Worm (Caenorhabditis elegans) whole organism, midembryonic: Measurements from ENCODE around the gene F52H2.1.

Experiments
- T22C8.4 ChIP-seq: fragments of 200-800 bp; sonication (Bioruptor generic); IDR thresholded peaks from 2 replicates; pipeline ENCODE4 v1.3.6; 2022; ENCODE audit warnings: missing genetic modification characterization, missing compliant biosample characterization
- cog-1 ChIP-seq: sonication (generic microtip); optimal IDR thresholded peaks from 2 replicates; lab custom pipeline; 2016; ENCODE audit warnings: missing genetic modification characterization, missing compliant biosample characterization
- flt-1 ChIP-seq: fragments of 200-800 bp; sonication (Bioruptor generic); IDR thresholded peaks from 2 replicates; pipeline ENCODE4 v1.3.6; 2022; ENCODE audit warnings: missing genetic modification characterization, missing compliant biosample characterization
- klf-2 ChIP-seq: fragments of 200-800 bp; sonication (Bioruptor generic); conservative IDR thresholded peaks from 2 replicates; pipeline ENCODE4 v1.3.6; 2022; ENCODE audit warnings: missing genetic modification reagents, missing genetic modification characterization, missing compliant biosample characterization
- med-1 ChIP-seq: sonication (generic microtip); optimal IDR thresholded peaks from 2 replicates; lab custom pipeline; 2017; ENCODE audit warnings: missing genetic modification characterization, mild to moderate bottlenecking, missing compliant biosample characterization, antibody characterized with exemption, missing genetic modification reagents; ENCODE audit not compliant: insufficient read depth
- ref-1 ChIP-seq: fragments of 200-800 bp; sonication (Bioruptor generic); conservative IDR thresholded peaks from 2 replicates; pipeline ENCODE4 v1.3.6; 2022; ENCODE audit warnings: missing genetic modification reagents, missing genetic modification characterization, missing compliant biosample characterization
- tab-1 ChIP-seq: fragments of 200-800 bp; sonication (Bioruptor generic); IDR thresholded peaks from 2 replicates; pipeline ENCODE4 v1.3.6; 2022; ENCODE audit warnings: missing genetic modification characterization, missing compliant biosample characterization
- ztf-23 ChIP-seq: fragments of 200-800 bp; sonication (Bioruptor generic); IDR thresholded peaks from 2 replicates; pipeline ENCODE4 v1.3.6; 2022; ENCODE audit warnings: missing genetic modification reagents, missing genetic modification characterization, missing compliant biosample characterization
- ztf-29 ChIP-seq: fragments of 200-800 bp; sonication (Bioruptor generic); IDR thresholded peaks from 2 replicates; pipeline ENCODE4 v1.3.6; 2022; ENCODE audit warnings: missing genetic modification reagents, missing genetic modification characterization, missing compliant biosample characterization

- TF ChIP-seq med-1 (GFP tag; lab: Kevin White, UChicago) (no peak), tab-1 (GFP tag; lab: Robert Waterston, UW) (no peak), cog-1 (tag; lab: Kevin White, UChicago) (no peak), ztf-29 (GFP tag; lab: Robert Waterston, UW) (no peak), ztf-23 (GFP tag; lab: Robert Waterston, UW) (no peak), ref-1 (GFP tag; lab: Robert Waterston, UW) (no peak), flt-1 (GFP tag; lab: Robert Waterston, UW) (no peak), T22C8.4 (no peak), klf-2 (no peak)
Measured at ce11 chrX:2596605-2597004, 23.7 kb downstream of the F52H2.1 start.
